Worm (Caenorhabditis elegans) whole organism, L1 larva: ENCODE measurements around the gene F13E9.12.

Experiments
- elt-2 ChIP-seq: sonication (generic microtip); optimal IDR thresholded peaks from 2 replicates; lab custom pipeline; 2016; ENCODE audit warnings: missing genetic modification characterization, mild to moderate bottlenecking, inconsistent platforms, missing compliant biosample characterization, missing genetic modification reagents
- nhr-20 ChIP-seq: sonication (generic microtip); optimal IDR thresholded peaks from 2 replicates; lab custom pipeline; 2016; ENCODE audit warnings: mild to moderate bottlenecking, missing genetic modification characterization, missing compliant biosample characterization
- sup-37 ChIP-seq: fragments of 200-800 bp; sonication (Bioruptor generic); optimal IDR thresholded peaks from 2 replicates; lab custom pipeline; 2018; ENCODE audit warnings: mild to moderate bottlenecking, missing genetic modification characterization, missing compliant biosample characterization

DNA sequence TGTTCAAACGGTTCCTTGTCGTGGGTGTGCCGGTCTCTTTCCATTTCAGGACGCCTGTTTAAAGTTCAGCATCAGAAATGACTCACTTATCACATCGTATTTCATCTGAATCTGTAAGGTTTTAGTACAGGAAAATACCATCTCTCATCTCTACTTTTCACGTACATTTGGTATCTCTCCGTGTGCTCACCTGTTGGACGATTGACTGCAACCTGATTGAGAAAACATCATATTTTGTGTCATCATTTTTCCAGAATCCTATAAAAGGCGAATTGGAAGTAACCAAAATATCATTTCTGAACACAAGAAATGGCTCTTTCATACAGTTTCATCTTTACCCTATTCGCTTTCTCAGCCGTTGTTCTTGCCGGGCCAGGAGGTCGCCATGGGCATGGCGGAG is 25.7 kb upstream of the F13E9.12 start, which contains the start of gene srlf-30:
- TF ChIP-seq sup-37 (GFP tag; lab: Kevin White, UChicago) (no peak), elt-2 (tag; lab: Kevin White, UChicago) (no peak), nhr-20 (tag; lab: Kevin White, UChicago) (no peak)
